Worm (Caenorhabditis elegans) whole organism, mixed stage, embryonic: ENCODE measurements around the gene F46B3.15.
A peak's percentile ranks its signal among the peaks of the same experiment; 100 is the strongest.

Experiments used
- M03D4.4 ChIP-seq: sonication (generic microtip); optimal IDR thresholded peaks from 2 replicates; lab custom pipeline; 2017; ENCODE audit warnings: mild to moderate bottlenecking, missing genetic modification characterization, missing compliant biosample characterization
- bed-3 ChIP-seq: fragments of 200-800 bp; sonication (Bioruptor generic); optimal IDR thresholded peaks from 3 replicates; lab custom pipeline; 2018; ENCODE audit warnings: mild to moderate bottlenecking, missing genetic modification characterization, moderate library complexity, missing compliant biosample characterization
- blmp-1 ChIP-seq: fragments of 150-350 bp; optimal IDR thresholded peaks from 2 replicates; lab custom pipeline; 2014; ENCODE audit warnings: missing biosample characterization, missing genetic modification characterization
- ceh-39 ChIP-seq: fragments of 150-350 bp; optimal IDR thresholded peaks from 2 replicates; lab custom pipeline; 2014; ENCODE audit warnings: missing biosample characterization, missing genetic modification characterization
- ceh-83 ChIP-seq: fragments of 200-800 bp; sonication (Bioruptor generic); optimal IDR thresholded peaks from 2 replicates; lab custom pipeline; 2018; ENCODE audit warnings: mild to moderate bottlenecking, missing genetic modification characterization, missing compliant biosample characterization
- ces-1 ChIP-seq: fragments of 150-350 bp; optimal IDR thresholded peaks from 2 replicates; lab custom pipeline; 2014; ENCODE audit warnings: missing biosample characterization, missing genetic modification reagents, missing genetic modification characterization
- cnd-1 ChIP-seq: fragments of 200-800 bp; sonication (Bioruptor generic); optimal IDR thresholded peaks from 2 replicates; lab custom pipeline; 2018; ENCODE audit warnings: mild to moderate bottlenecking, missing genetic modification characterization, missing compliant biosample characterization
- drap-1 ChIP-seq: fragments of 200-800 bp; sonication (Bioruptor generic); optimal IDR thresholded peaks from 3 replicates; lab custom pipeline; 2018; ENCODE audit warnings: mild to moderate bottlenecking, missing genetic modification characterization, missing compliant biosample characterization
- elt-1 ChIP-seq: sonication (generic microtip); optimal IDR thresholded peaks from 2 replicates; lab custom pipeline; 2017; ENCODE audit warnings: missing genetic modification characterization, mild to moderate bottlenecking, missing compliant biosample characterization, antibody characterized with exemption, moderate library complexity, borderline replicate concordance; ENCODE audit not compliant: insufficient read depth
- flh-1 ChIP-seq: fragments of 200-800 bp; sonication (Bioruptor generic); optimal IDR thresholded peaks from 2 replicates; lab custom pipeline; 2018; ENCODE audit warnings: mild to moderate bottlenecking, missing genetic modification characterization, moderate library complexity, missing compliant biosample characterization
- hlh-1 ChIP-seq: fragments of 150-350 bp; optimal IDR thresholded peaks from 2 replicates; lab custom pipeline; 2014; ENCODE audit warnings: missing biosample characterization, missing genetic modification reagents, missing genetic modification characterization
- lin-13 ChIP-seq: fragments of 150-350 bp; optimal IDR thresholded peaks from 2 replicates; lab custom pipeline; 2014; ENCODE audit warnings: missing biosample characterization, missing genetic modification characterization
- lin-32 ChIP-seq: fragments of 200-800 bp; sonication (Bioruptor generic); optimal IDR thresholded peaks from 2 replicates; lab custom pipeline; 2018; ENCODE audit warnings: mild to moderate bottlenecking, missing genetic modification characterization, missing compliant biosample characterization
- lsy-2 ChIP-seq: fragments of 150-350 bp; optimal IDR thresholded peaks from 2 replicates; lab custom pipeline; 2014; ENCODE audit warnings: missing biosample characterization, missing genetic modification characterization
- mab-5 ChIP-seq: fragments of 150-350 bp; optimal IDR thresholded peaks from 2 replicates; lab custom pipeline; 2014; ENCODE audit warnings: missing biosample characterization, missing genetic modification characterization
- mep-1 ChIP-seq: fragments of 150-350 bp; optimal IDR thresholded peaks from 2 replicates; lab custom pipeline; 2017; ENCODE audit warnings: missing biosample characterization, missing genetic modification reagents, missing genetic modification characterization, inconsistent platforms
- mls-2 ChIP-seq: sonication (generic microtip); optimal IDR thresholded peaks from 2 replicates; lab custom pipeline; 2016; ENCODE audit warnings: mild to moderate bottlenecking, missing genetic modification characterization, moderate library complexity, missing compliant biosample characterization
- nhr-12 ChIP-seq: fragments of 150-350 bp; optimal IDR thresholded peaks from 2 replicates; lab custom pipeline; 2014; ENCODE audit warnings: missing biosample characterization, missing genetic modification characterization
- nhr-2 ChIP-seq: fragments of 150-350 bp; optimal IDR thresholded peaks from 2 replicates; lab custom pipeline; 2014; ENCODE audit warnings: missing biosample characterization, missing genetic modification characterization
- nhr-237 ChIP-seq: fragments of 150-350 bp; optimal IDR thresholded peaks from 2 replicates; lab custom pipeline; 2014; ENCODE audit warnings: missing biosample characterization, missing genetic modification characterization
- nhr-28 ChIP-seq: fragments of 150-350 bp; optimal IDR thresholded peaks from 2 replicates; lab custom pipeline; 2014; ENCODE audit warnings: missing biosample characterization, missing genetic modification characterization
- nhr-76 ChIP-seq: sonication (generic microtip); optimal IDR thresholded peaks from 2 replicates; lab custom pipeline; 2017; ENCODE audit warnings: missing biosample characterization, missing genetic modification characterization
- sem-2 ChIP-seq: fragments of 200-800 bp; sonication (Bioruptor generic); optimal IDR thresholded peaks from 2 replicates; lab custom pipeline; 2018; ENCODE audit warnings: mild to moderate bottlenecking, missing genetic modification characterization, missing compliant biosample characterization
- snpc-4 ChIP-seq: fragments of 150-350 bp; optimal IDR thresholded peaks from 2 replicates; lab custom pipeline; 2014; ENCODE audit warnings: missing biosample characterization, missing genetic modification characterization
- sptf-1 ChIP-seq: sonication (generic microtip); optimal IDR thresholded peaks from 2 replicates; lab custom pipeline; 2017; ENCODE audit warnings: mild to moderate bottlenecking, missing genetic modification characterization, moderate library complexity, missing compliant biosample characterization
- tbx-8 ChIP-seq: fragments of 200-800 bp; sonication (Bioruptor generic); optimal IDR thresholded peaks from 2 replicates; lab custom pipeline; 2018; ENCODE audit warnings: mild to moderate bottlenecking, missing genetic modification characterization, moderate library complexity, missing compliant biosample characterization
- unc-120 ChIP-seq: sonication (generic microtip); optimal IDR thresholded peaks from 2 replicates; lab custom pipeline; 2017; ENCODE audit warnings: missing genetic modification characterization, missing compliant biosample characterization; ENCODE audit not compliant: poor library complexity, severe bottlenecking
- unc-39 ChIP-seq: fragments of 150-350 bp; optimal IDR thresholded peaks from 2 replicates; lab custom pipeline; 2014; ENCODE audit warnings: missing biosample characterization, missing genetic modification characterization
- unc-62 ChIP-seq: fragments of 150-350 bp; optimal IDR thresholded peaks from 2 replicates; lab custom pipeline; 2014; ENCODE audit warnings: missing biosample characterization, missing genetic modification reagents, missing genetic modification characterization
- zip-8 ChIP-seq: fragments of 150-350 bp; optimal IDR thresholded peaks from 2 replicates; lab custom pipeline; 2014; ENCODE audit warnings: missing biosample characterization, missing genetic modification characterization

F46B3.15 gene

DNA sequence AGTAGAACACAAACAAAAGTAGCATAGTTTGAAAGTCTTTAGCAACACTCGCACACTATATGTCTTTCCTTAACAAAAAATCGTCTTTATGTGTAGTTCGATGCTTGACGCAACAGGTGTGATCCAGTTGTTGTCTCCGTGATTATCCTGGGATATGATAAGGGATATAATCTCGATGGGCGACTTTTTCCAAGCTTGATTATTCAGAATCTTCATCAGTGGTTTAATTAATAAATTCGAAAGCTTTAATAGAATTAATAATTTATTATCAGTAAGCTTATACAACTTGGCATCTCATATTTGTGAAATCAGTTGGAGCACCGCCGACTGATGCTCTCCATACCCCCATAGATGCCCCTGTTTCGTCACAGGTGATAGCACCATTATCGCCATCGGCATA, 14.9 kb downstream of the F46B3.15 start, which contains the start of gene F46B3.7:
Gene F46B3.7 (minus strand): TSS at position 101 of the 400 bp plus-strand sequence.
- TF ChIP-seq ceh-83 (GFP tag; lab: Kevin White, UChicago) = no peak

DNA sequence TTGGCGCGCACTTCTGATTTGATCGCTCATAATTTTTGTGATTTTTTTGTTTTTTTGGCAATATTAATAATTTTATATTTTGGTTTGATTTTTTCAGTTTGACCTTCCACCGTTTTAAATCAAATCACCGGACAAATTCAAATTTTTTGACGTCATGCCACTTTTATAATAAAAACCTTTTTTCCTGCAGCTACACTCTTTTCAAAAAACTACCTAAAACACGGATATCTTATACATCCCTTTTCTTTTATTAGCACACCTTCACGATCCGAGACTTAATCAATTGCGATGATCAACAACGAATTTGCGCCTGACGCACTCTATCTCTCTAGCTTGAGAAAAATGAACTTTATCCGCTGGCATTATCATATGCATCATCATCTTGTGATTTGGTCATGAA, 24.0 kb downstream of the F46B3.15 start, which contains the start of gene grd-2:
Gene grd-2 (plus strand): TSS at position 301 of the 400 bp plus-strand sequence.
- TF ChIP-seq nhr-76 (tag; lab: Kevin White, UChicago) (no peak), ceh-39 (no peak), elt-1 (tag; lab: Kevin White, UChicago) (no peak), nhr-28 (tag; lab: Kevin White, UChicago) (no peak), unc-39 (no peak), ceh-83 (GFP tag; lab: Kevin White, UChicago) (no peak), blmp-1 (tag; lab: Kevin White, UChicago) (no peak), drap-1 (no peak), tbx-8 (GFP tag; lab: Kevin White, UChicago) (no peak), ces-1 (no peak), sptf-1 (no peak), bed-3 (GFP tag; lab: Kevin White, UChicago) (no peak), lin-32 (no peak), M03D4.4 (no peak)

DNA sequence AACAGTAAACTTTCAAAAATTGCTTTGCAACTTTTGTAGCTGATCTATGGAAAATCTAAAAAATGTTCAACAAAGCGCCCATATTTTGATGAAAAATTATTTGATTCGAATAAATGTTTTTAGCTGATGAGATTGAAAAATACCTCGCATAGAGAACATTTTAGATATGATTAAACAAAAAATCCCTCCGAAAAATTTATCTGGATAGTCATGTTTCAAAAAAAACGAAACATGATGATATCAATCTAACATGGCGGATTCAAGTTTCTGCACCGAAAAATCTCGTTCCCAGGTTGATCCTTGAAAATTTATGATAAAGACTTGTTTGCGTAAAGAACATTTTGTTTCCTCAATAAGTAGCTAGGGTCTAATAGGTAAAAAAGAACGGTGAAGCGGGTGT, 24.8 kb downstream of the F46B3.15 start, which contains the start of gene ttr-12:
Gene ttr-12 (minus strand): TSS at position 101 of the 400 bp plus-strand sequence.
- TF ChIP-seq hlh-1 (no peak), lin-13 (tag; lab: Kevin White, UChicago) (no peak), unc-39 (no peak), lsy-2 (tag; lab: Kevin White, UChicago) (no peak), M03D4.4 (no peak), bed-3 (GFP tag; lab: Kevin White, UChicago) (no peak), snpc-4 (tag; lab: Kevin White, UChicago) (no peak)

DNA sequence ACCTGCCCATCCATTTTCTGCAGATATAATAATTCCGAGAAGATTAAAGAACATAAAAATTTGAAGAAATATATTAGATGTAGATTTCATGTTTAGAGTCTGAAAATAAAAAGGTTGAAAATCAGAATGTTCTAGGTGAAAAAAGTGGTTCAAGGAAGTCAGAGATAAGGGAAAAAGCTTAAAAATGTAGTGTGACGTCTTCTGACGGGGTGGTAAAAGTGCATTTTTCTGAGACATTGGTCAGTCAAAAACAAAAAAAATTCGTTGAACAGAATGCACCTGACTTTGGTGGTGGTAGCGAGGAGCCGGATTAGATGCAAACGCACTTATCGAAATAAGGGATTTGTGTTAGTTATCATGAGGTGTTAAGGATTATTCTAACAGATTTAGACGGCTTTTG, 26.9 kb downstream of the F46B3.15 start, which contains the start of gene F46B3.23:
Gene F46B3.23 (minus strand): TSS at position 101 of the 400 bp plus-strand sequence.
- TF ChIP-seq ceh-39 (no peak), mep-1 (tag; lab: Kevin White, UChicago) (no peak), zip-8 (no peak), nhr-76 (tag; lab: Kevin White, UChicago) (no peak), sem-2 (GFP tag; lab: Kevin White, UChicago) (no peak), mls-2 (tag; lab: Kevin White, UChicago) (no peak), cnd-1 (tag; lab: Kevin White, UChicago) (no peak), nhr-2 (tag; lab: Kevin White, UChicago) (no peak), nhr-237 (tag; lab: Kevin White, UChicago) (no peak), lsy-2 (tag; lab: Kevin White, UChicago) (no peak), M03D4.4 (no peak), hlh-1 (no peak)

DNA sequence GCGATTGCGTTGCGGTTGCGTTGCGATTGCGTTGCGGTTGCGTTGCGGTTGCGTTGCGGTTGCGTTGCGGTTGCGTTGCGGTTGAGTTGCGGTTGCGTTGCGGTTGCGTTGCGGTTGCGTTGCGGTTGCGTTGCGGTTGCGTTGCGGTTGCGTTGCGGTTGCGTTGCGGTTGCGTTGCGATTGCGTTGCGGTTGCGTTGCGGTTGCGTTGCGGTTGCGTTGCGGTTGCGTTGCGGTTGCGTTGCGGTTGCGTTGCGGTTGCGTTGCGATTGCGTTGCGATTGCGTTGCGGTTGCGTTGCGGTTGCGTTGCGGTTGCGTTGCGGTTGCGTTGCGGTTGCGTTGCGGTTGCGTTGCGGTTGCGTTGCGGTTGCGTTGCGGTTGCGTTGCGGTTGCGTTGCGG, 27.7 kb downstream of the F46B3.15 start:
- TF ChIP-seq sptf-1 = peak; percentile 56

DNA sequence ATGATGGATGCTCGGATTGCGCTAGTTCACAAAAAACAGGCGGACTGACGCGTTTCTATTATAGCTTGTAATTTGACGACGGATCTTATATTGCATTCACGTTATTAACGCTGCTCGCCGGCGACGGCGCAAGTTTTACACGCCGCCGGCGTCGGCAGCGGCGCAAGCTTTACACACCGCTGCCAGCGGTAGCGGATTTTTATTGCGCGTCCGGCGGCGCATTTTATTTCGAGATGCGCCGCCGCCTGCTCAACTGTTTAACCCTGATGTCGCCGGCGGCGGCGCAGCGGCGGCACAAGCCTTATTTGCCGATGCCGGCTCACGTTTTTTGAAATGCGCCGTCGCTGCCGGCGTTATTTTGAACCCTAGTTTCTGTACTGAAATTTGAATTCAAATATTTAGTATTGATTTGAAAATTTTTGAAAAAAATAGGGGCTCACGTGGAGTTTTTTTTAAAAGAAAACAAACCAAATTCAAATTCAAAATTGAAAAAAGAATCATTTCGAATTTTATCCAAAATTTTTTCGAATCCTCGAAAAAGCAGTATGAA, 28.8 kb downstream of the F46B3.15 start, which contains the start of gene ttr-57:
Gene ttr-57 (plus strand): TSS at position 500 of the 550 bp plus-strand sequence.
- TF ChIP-seq ces-1 = no peak
- no peak for TF ChIP-seq blmp-1 (tag; lab: Kevin White, UChicago)
- no peak for TF ChIP-seq lin-32
- no peak for TF ChIP-seq ceh-83 (GFP tag; lab: Kevin White, UChicago)
- TF ChIP-seq nhr-76 (tag; lab: Kevin White, UChicago) = no peak
- TF ChIP-seq nhr-28 (tag; lab: Kevin White, UChicago) = no peak
- TF ChIP-seq mab-5 (tag; lab: Kevin White, UChicago) = no peak
- no peak for TF ChIP-seq sptf-1
- TF ChIP-seq bed-3 (GFP tag; lab: Kevin White, UChicago) = no peak
- TF ChIP-seq unc-120 (tag; lab: Kevin White, UChicago) = no peak
- TF ChIP-seq elt-1 (tag; lab: Kevin White, UChicago) = no peak
- TF ChIP-seq nhr-2 (tag; lab: Kevin White, UChicago) = no peak
- no peak for TF ChIP-seq snpc-4 (tag; lab: Kevin White, UChicago)
- TF ChIP-seq unc-62 (GFP tag; lab: Kevin White, UChicago) = no peak
- no peak for TF ChIP-seq flh-1 (GFP tag; lab: Kevin White, UChicago)
- no peak for TF ChIP-seq M03D4.4
- no peak for TF ChIP-seq nhr-12 (tag; lab: Kevin White, UChicago)
- no peak for TF ChIP-seq hlh-1
- TF ChIP-seq, all 35 proteins: peak for 0
